Fruit fly (Drosophila melanogaster): Measurements from ENCODE around the gene btl.

btl gene

DNA sequence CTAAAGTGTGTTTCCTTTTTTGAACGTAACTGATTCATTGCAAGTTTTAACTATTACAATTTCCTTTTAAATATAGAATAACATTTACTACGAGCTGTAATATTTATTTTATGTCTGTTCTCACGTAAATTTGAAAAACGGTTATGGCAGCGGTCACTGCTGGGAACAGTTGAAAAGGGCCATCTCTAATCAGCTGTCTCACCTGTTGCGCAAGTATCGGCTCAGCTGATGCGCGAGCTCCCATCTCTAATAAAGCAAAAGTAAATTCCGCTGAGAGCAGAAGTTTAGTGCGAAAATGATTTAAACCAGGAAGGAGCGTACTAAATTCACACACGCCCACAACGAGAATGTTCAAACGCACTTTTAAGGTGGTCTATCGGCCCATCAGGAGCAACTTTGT is 4.0 kb upstream of the btl start, which contains the start of gene Pex1 (continued):
- TF ChIP-seq Sox100B (GFP tag; optimal IDR thresholded peaks at IDR 0.05) = no peak
- peak; percentile 22 for TF ChIP-seq CG9797 (GFP tag; optimal IDR thresholded peaks at IDR 0.05)
- no peak for TF ChIP-seq Hand (GFP tag; optimal IDR thresholded peaks at IDR 0.05)
- TF ChIP-seq CG9817 (tag; optimal IDR thresholded peaks at IDR 0.05) = no peak
- no peak for TF ChIP-seq CG6689 (GFP tag; IDR thresholded peaks at IDR 0.05)
- TF ChIP-seq CG15479 (GFP tag; optimal IDR thresholded peaks at IDR 0.05) = peak; percentile 29
- TF ChIP-seq peb (GFP tag; IDR thresholded peaks at IDR 0.05) = no peak
- no peak for TF ChIP-seq psq (GFP tag; optimal IDR thresholded peaks at IDR 0.05)
- no peak for TF ChIP-seq gcm2 (GFP tag; optimal IDR thresholded peaks at IDR 0.05)
- TF ChIP-seq B-H1 (GFP tag; IDR thresholded peaks at IDR 0.05) = no peak
- TF ChIP-seq CG11560 (tag; IDR thresholded peaks at IDR 0.05) = no peak
- no peak for TF ChIP-seq CG6654 (GFP tag; optimal IDR thresholded peaks at IDR 0.05)
- TF ChIP-seq pita (GFP tag; optimal IDR thresholded peaks at IDR 0.05) = no peak
- TF ChIP-seq onecut (GFP tag; IDR thresholded peaks at IDR 0.05) = no peak
- TF ChIP-seq CG13775 (GFP tag; optimal IDR thresholded peaks at IDR 0.05) = no peak
- TF ChIP-seq gsb-n (tag; optimal IDR thresholded peaks at IDR 0.05) = peak; percentile 4
- no peak for TF ChIP-seq CG18011 (GFP tag; optimal IDR thresholded peaks at IDR 0.05)
- no peak for TF ChIP-seq CG10543 (GFP tag; optimal IDR thresholded peaks at IDR 0.05)
- TF ChIP-seq HHEX (GFP tag; optimal IDR thresholded peaks at IDR 0.05) = no peak
- peak; percentile 10 for TF ChIP-seq Six4 (GFP tag; optimal IDR thresholded peaks at IDR 0.05)
- no peak for TF ChIP-seq gem (tag; optimal IDR thresholded peaks at IDR 0.05)
- no peak for TF ChIP-seq yki (optimal IDR thresholded peaks at IDR 0.05)
- TF ChIP-seq E2f2 (GFP tag; IDR thresholded peaks at IDR 0.05) = peak; percentile 74
- peak; percentile 66 for TF ChIP-seq inv (GFP tag; IDR thresholded peaks at IDR 0.05; ENCODE audit: partially characterized antibody)
- TF ChIP-seq CG11085 (GFP tag; IDR thresholded peaks at IDR 0.05) = no peak
- TF ChIP-seq ken (GFP tag; IDR thresholded peaks at IDR 0.05) = peak; percentile 47; the same call in 1 of the 3 replicates
- TF ChIP-seq CG4854 (GFP tag; optimal IDR thresholded peaks at IDR 0.05) = no peak
- no peak for TF ChIP-seq CG1647 (GFP tag; optimal IDR thresholded peaks at IDR 0.05)
- no peak for TF ChIP-seq cato (GFP tag; optimal IDR thresholded peaks at IDR 0.05; ENCODE audit: borderline replicate concordance)
- TF ChIP-seq ro (GFP tag; IDR thresholded peaks at IDR 0.05) = no peak
- no peak for TF ChIP-seq al (GFP tag; IDR thresholded peaks at IDR 0.05)
- TF ChIP-seq ftz-f1 (GFP tag; optimal IDR thresholded peaks at IDR 0.05) = no peak
- no peak for TF ChIP-seq chif (GFP tag; optimal IDR thresholded peaks at IDR 0.05)
- no peak for TF ChIP-seq ac (GFP tag; optimal IDR thresholded peaks at IDR 0.05)
- no peak for TF ChIP-seq unpg (GFP tag; optimal IDR thresholded peaks at IDR 0.05)
- TF ChIP-seq gsb (GFP tag; IDR thresholded peaks at IDR 0.05) = no peak
- no peak for TF ChIP-seq org-1 (GFP tag; optimal IDR thresholded peaks at IDR 0.05)
- no peak for TF ChIP-seq CG9609 (GFP tag; optimal IDR thresholded peaks at IDR 0.05)
- TF ChIP-seq Oaz (GFP tag; IDR thresholded peaks at IDR 0.05) = no peak
- TF ChIP-seq tna (GFP tag; IDR thresholded peaks at IDR 0.05; ENCODE audit: partially characterized antibody) = no peak
- no peak for TF ChIP-seq CG15514 (GFP tag; optimal IDR thresholded peaks at IDR 0.05)
- no peak for TF ChIP-seq abd-A (tag; optimal IDR thresholded peaks at IDR 0.05)
- no peak for TF ChIP-seq repo (GFP tag; optimal IDR thresholded peaks at IDR 0.05)
- TF ChIP-seq Sry-δ (GFP tag; optimal IDR thresholded peaks at IDR 0.05) = peak; percentile 92
- TF ChIP-seq Atf6 (GFP tag; IDR thresholded peaks at IDR 0.05) = no peak
- no peak for TF ChIP-seq CG4328 (GFP tag; optimal IDR thresholded peaks at IDR 0.05)
- no peak for TF ChIP-seq CG6854 (GFP tag; optimal IDR thresholded peaks at IDR 0.05)
- peak; percentile 20 for TF ChIP-seq CG12659 (GFP tag; optimal IDR thresholded peaks at IDR 0.05)
- TF ChIP-seq Dek (tag; optimal IDR thresholded peaks at IDR 0.05) = no peak
- no peak for TF ChIP-seq Sry-β (GFP tag; optimal IDR thresholded peaks at IDR 0.05)
- TF ChIP-seq CG2678 (tag; optimal IDR thresholded peaks at IDR 0.05) = no peak
- TF ChIP-seq Asciz (GFP tag; optimal IDR thresholded peaks at IDR 0.05) = no peak
